Worm (Caenorhabditis elegans) whole organism, early embryonic: ENCODE data around the gene bath-4.

Source experiments
- B0310.2 ChIP-seq: sonication (generic microtip); optimal IDR thresholded peaks from 2 replicates; lab custom pipeline; 2016; ENCODE audit warnings: mild to moderate bottlenecking, missing genetic modification characterization, missing compliant biosample characterization
- F13C5.2 ChIP-seq: sonication (generic microtip); optimal IDR thresholded peaks from 2 replicates; lab custom pipeline; 2017; ENCODE audit warnings: mild to moderate bottlenecking, missing genetic modification characterization, inconsistent platforms, missing compliant biosample characterization

DNA sequence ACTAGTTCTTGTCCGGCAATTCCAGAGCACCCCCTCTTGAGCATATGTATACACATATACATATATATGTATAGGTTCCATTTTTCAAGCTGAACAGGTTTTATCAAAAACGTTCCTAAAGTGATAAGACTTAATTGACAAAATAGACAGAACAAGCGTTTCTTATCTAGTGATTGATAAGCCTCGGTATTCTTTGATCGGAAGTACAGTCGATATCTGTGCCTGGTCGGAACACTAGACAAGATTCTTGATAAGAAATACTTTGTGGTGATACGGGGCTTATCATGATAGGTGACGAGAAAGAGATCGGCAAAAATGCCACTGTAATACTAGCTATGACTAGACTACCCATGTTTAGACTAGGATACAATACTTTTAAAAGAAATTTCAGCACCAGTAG, 31.4 kb upstream of the bath-4 start:
- TF ChIP-seq B0310.2 (tag; lab: Kevin White, UChicago): no peak
- TF ChIP-seq F13C5.2 (tag; lab: Kevin White, UChicago): no peak
